Fruit fly (Drosophila melanogaster): ENCODE results near the gene CG14223.

The CG14223 gene

DNA sequence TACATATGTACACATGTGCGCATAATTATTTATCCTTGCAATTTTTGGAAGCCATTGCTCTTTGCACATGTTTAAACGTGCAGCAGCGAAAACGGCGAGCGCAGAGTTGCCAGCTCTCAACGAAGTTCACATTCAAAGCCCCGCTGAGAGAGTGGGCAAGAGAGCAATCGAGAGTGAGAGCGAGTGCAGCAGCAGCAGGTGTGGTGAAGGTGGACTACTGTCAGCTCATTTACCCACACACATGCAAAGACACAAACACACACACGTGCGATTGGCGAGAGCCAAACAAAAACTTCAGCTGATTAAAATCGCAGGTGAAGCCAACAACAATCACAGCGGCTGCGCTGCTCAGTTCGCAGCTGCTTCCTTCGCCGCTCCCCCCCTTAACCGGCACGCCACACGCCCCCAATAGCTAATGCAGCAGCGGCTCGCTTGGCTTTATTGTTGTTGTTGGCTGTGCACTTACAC is 32.4 kb downstream of the CG14223 start (continued):
- TF ChIP-seq Hand (GFP tag; optimal IDR thresholded peaks at IDR 0.05) (no peak), HmgZ (tag; optimal IDR thresholded peaks at IDR 0.05) (peak; percentile 11), CG10321 (GFP tag; IDR thresholded peaks at IDR 0.05) (no peak), Antp (GFP tag; optimal IDR thresholded peaks at IDR 0.05) (no peak), NC2β (GFP tag; optimal IDR thresholded peaks at IDR 0.05) (no peak), zfh1 (GFP tag; IDR thresholded peaks at IDR 0.05) (no peak), CG8924 (tag; optimal IDR thresholded peaks at IDR 0.05) (no peak), sim (GFP tag; IDR thresholded peaks at IDR 0.05) (no peak), CG17912 (GFP tag; optimal IDR thresholded peaks at IDR 0.05) (no peak), CG34422 (GFP tag; IDR thresholded peaks at IDR 0.05) (peak; percentile 75; the same call in 1 of the 3 replicates), CG17612 (GFP tag; IDR thresholded peaks at IDR 0.05) (no peak), CG9727 (GFP tag; optimal IDR thresholded peaks at IDR 0.05) (no peak), CG2202 (tag; optimal IDR thresholded peaks at IDR 0.05) (no peak), Oli (tag; optimal IDR thresholded peaks at IDR 0.05) (no peak), CG7357 (GFP tag; IDR thresholded peaks at IDR 0.05) (no peak)

DNA sequence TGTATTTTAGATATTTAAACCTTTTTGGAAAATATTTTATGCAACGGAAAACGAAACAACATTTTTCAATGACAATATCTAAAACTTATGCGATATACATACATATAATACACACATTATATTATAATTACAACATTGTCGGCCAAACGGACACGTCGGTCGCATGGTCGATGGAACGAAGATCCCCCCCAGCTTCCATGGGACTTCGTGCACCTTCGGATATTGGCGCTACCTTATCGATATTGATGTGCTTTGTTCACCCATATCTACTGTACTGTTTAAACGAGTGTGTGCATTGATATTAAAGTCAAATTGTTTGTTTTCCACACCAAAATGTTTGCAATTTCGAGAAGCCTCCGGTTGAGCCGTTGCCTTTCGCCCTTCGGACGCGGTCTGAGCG is 38.4 kb downstream of the CG14223 start, which contains the start of gene CG14212:
CG14212 (plus strand) TSS at position 301 of the 400 bp plus-strand sequence.
- TF ChIP-seq yki (optimal IDR thresholded peaks at IDR 0.05) (no peak), twi (tag; optimal IDR thresholded peaks at IDR 0.05) (no peak), slbo (GFP tag; IDR thresholded peaks at IDR 0.05) (no peak), grn (GFP tag; optimal IDR thresholded peaks at IDR 0.05) (no peak), CG12299 (tag; optimal IDR thresholded peaks at IDR 0.05) (no peak), Bteb2 (GFP tag; optimal IDR thresholded peaks at IDR 0.05) (no peak), CG9609 (GFP tag; optimal IDR thresholded peaks at IDR 0.05) (no peak), CG18764 (GFP tag; optimal IDR thresholded peaks at IDR 0.05) (no peak), kah (GFP tag; optimal IDR thresholded peaks at IDR 0.05) (no peak), Fer3 (tag; optimal IDR thresholded peaks at IDR 0.05) (no peak)

DNA sequence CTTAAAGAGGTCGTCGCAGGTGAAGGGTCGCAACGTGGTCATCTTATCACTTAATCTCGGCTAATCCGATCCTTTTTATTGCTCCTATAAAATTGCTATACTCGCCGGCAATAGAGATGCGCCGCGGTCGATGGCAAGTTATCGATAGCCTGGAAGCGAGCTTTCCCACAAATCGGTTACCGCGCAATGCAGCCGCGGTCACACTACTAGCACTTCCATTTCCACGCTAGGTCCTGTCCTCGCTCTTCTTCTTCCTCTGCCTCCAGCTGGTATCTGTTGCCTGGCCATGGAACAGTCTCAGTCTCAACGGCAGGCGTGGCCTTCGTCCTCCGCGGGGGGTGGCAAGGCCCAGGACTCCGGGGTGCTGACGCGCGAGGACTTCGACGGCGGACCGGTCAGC is 40.8 kb downstream of the CG14223 start, which contains the start of the genes Naa20A and MKP-4:
Naa20A (minus strand) TSS at position 151 of the 400 bp plus-strand sequence.
MKP-4 (plus strand) TSS at position 191 of the 400 bp plus-strand sequence.
- TF ChIP-seq bigmax (GFP tag; optimal IDR thresholded peaks at IDR 0.05), result no peak
- no peak for TF ChIP-seq psq (GFP tag; optimal IDR thresholded peaks at IDR 0.05)
- no peak for TF ChIP-seq pnt (GFP tag; optimal IDR thresholded peaks at IDR 0.05)
- TF ChIP-seq ems (GFP tag; optimal IDR thresholded peaks at IDR 0.05), result no peak
- TF ChIP-seq da (GFP tag; optimal IDR thresholded peaks at IDR 0.05), result no peak
- no peak for TF ChIP-seq ATbp (GFP tag; optimal IDR thresholded peaks at IDR 0.05)
- peak; percentile 67 for TF ChIP-seq hbn (GFP tag; IDR thresholded peaks at IDR 0.05; ENCODE audit: partially characterized antibody)
- TF ChIP-seq dmrt99B (tag; optimal IDR thresholded peaks at IDR 0.05), result no peak
- TF ChIP-seq CG11696 (GFP tag; IDR thresholded peaks at IDR 0.05), result peak; percentile 52; the same call in 1 of the 2 replicates
- peak; percentile 81 for TF ChIP-seq MESR4 (GFP tag; optimal IDR thresholded peaks at IDR 0.05)
- TF ChIP-seq fd102C (GFP tag; optimal IDR thresholded peaks at IDR 0.05), result no peak
- no peak for TF ChIP-seq ash1 (GFP tag; optimal IDR thresholded peaks at IDR 0.05)
- TF ChIP-seq CG7357 (GFP tag; IDR thresholded peaks at IDR 0.05), result no peak
- TF ChIP-seq CG2202 (tag; optimal IDR thresholded peaks at IDR 0.05), result no peak
- TF ChIP-seq fru (optimal IDR thresholded peaks at IDR 0.05), result no peak
- TF ChIP-seq crc (GFP tag; optimal IDR thresholded peaks at IDR 0.05), result no peak
- TF ChIP-seq cg (GFP tag; optimal IDR thresholded peaks at IDR 0.05), result no peak
- TF ChIP-seq phol (tag; optimal IDR thresholded peaks at IDR 0.05), result peak; percentile 12
- TF ChIP-seq h (optimal IDR thresholded peaks at IDR 0.05), result no peak
- TF ChIP-seq exex (tag; optimal IDR thresholded peaks at IDR 0.05), result no peak
- TF ChIP-seq dati (GFP tag; IDR thresholded peaks at IDR 0.05), result no peak
- TF ChIP-seq slbo (GFP tag; IDR thresholded peaks at IDR 0.05), result no peak
- peak; percentile 75 for TF ChIP-seq CG17186 (GFP tag; optimal IDR thresholded peaks at IDR 0.05)
- no peak for TF ChIP-seq CG32532 (GFP tag; IDR thresholded peaks at IDR 0.05)
- no peak for TF ChIP-seq so (GFP tag; IDR thresholded peaks at IDR 0.05)
- no peak for TF ChIP-seq corto (GFP tag; optimal IDR thresholded peaks at IDR 0.05)
- no peak for TF ChIP-seq gsb (GFP tag; IDR thresholded peaks at IDR 0.05)
- no peak for TF ChIP-seq CG1647 (GFP tag; optimal IDR thresholded peaks at IDR 0.05)
- TF ChIP-seq CG15269 (tag; optimal IDR thresholded peaks at IDR 0.05), result no peak

Data from whole organism, embryonic.